Fruit fly (Drosophila melanogaster): ENCODE results near the gene Hsc70-4.

The Hsc70-4 gene

DNA sequence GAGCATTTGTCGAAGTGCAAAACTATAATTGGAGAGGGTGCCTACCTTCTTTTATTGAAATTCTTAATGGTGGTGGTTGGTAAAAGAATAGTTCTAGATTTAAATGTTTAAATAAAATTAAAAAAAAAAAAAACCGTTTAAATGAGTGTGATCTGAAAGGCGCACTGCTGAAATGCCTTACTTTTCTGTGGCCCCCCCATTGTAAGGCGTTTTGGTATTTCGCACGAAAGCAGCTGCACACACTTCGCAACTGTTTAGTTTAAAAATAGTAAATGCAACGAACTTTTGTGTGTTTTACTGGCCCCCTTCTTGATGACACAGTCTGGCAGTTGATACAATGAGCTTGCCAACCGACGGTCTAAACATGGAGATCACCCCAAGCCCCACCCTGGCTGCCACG lies 25.9 kb downstream of the Hsc70-4 start, which contains the start of the genes CG14864 and Zip88E (continued):
- TF ChIP-seq CG4404 (GFP tag; IDR thresholded peaks at IDR 0.05) (no peak), tll (GFP tag; optimal IDR thresholded peaks at IDR 0.05) (no peak), pros (GFP tag; optimal IDR thresholded peaks at IDR 0.05) (no peak), ara (GFP tag; IDR thresholded peaks at IDR 0.05) (no peak), al (GFP tag; IDR thresholded peaks at IDR 0.05) (no peak), CG13775 (GFP tag; optimal IDR thresholded peaks at IDR 0.05) (no peak), shn (GFP tag; optimal IDR thresholded peaks at IDR 0.05) (no peak), kni (GFP tag; optimal IDR thresholded peaks at IDR 0.05) (no peak), CG4360 (GFP tag; IDR thresholded peaks at IDR 0.05) (no peak), CG11456 (GFP tag; IDR thresholded peaks at IDR 0.05) (no peak), CG7556 (GFP tag; optimal IDR thresholded peaks at IDR 0.05) (no peak), NC2α (GFP tag; optimal IDR thresholded peaks at IDR 0.05) (no peak), CG8924 (tag; optimal IDR thresholded peaks at IDR 0.05) (no peak), CG14710 (tag; optimal IDR thresholded peaks at IDR 0.05) (peak; percentile 23), CG4730 (GFP tag; IDR thresholded peaks at IDR 0.05) (no peak), Hmx (GFP tag; optimal IDR thresholded peaks at IDR 0.05) (no peak)

DNA sequence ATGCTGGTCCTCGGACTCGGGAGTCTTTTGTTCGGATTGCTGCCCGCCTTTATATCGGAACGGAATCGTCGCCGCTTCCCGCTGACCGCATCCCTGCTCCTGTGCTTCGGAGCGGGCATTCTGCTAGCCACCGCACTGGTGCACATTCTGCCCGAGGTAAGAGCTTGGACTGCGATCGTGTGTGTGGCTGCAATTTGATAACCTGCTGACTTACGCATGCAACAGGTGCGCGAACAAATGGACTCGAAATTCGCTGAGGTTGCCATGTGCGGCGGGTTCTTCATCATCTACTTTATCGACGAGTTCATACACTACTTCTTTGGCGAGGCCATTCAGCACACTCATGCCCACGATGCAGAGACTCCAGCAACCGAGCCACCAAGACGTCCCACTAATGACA lies 26.4 kb downstream of the Hsc70-4 start:
- TF ChIP-seq p53 (GFP tag; optimal IDR thresholded peaks at IDR 0.05) = no peak
- TF ChIP-seq kah (GFP tag; optimal IDR thresholded peaks at IDR 0.05) = peak; percentile 71
- TF ChIP-seq CG34224 (GFP tag; IDR thresholded peaks at IDR 0.05; ENCODE audit: partially characterized antibody) = 0 out of 3 replicates have a peak, but pooled peaks have one; percentile 27

DNA sequence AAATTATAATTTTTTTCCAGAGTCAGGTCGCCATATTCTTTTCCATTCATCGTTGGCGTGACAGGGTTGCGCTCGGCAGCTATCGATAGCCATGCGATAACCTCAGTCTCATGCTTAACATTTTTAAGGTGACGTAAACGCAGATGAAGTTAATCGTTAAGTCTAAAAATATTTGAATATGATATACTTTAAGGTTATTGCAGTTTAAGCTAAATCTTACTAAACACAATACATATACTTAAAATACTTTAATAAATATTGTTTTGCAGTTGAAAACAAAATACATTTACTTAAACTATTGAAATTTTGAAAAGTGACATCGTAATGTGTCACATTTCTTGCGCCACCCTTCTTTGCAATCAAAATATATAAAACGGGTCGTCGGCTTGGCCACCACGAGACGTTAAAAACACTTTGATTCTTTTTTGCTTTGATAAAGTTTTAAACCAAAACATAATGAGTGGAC lies 32.7 kb downstream of the Hsc70-4 start, which contains the start of the genes Cp190 and CG4338:
Gene Cp190, minus strand, starts transcription at position 84 of the 466 bp plus-strand sequence.
Gene CG4338, plus strand, starts transcription at position 365 of the 466 bp plus-strand sequence.
- peak; percentile 89 for TF ChIP-seq CG9609 (GFP tag; optimal IDR thresholded peaks at IDR 0.05)
- peak; percentile 91 for TF ChIP-seq CG17612 (GFP tag; IDR thresholded peaks at IDR 0.05)
- peak; percentile 91 for TF ChIP-seq Lhr (GFP tag; optimal IDR thresholded peaks at IDR 0.05)
- peak; percentile 97 for TF ChIP-seq CG4404 (GFP tag; IDR thresholded peaks at IDR 0.05)
- peak; percentile 98 for TF ChIP-seq CG4328 (GFP tag; optimal IDR thresholded peaks at IDR 0.05)
- TF ChIP-seq slbo (GFP tag; IDR thresholded peaks at IDR 0.05) = peak; percentile 97
- TF ChIP-seq vfl (GFP tag; optimal IDR thresholded peaks at IDR 0.05) = peak; percentile 96
- TF ChIP-seq CG17568 (GFP tag; optimal IDR thresholded peaks at IDR 0.05) = peak; percentile 94
- TF ChIP-seq Sox100B (GFP tag; optimal IDR thresholded peaks at IDR 0.05) = peak; percentile 98
- TF ChIP-seq HmgZ (tag; optimal IDR thresholded peaks at IDR 0.05) = peak; percentile 99
- TF ChIP-seq CG34376 (GFP tag; optimal IDR thresholded peaks at IDR 0.05) = peak; percentile 98
- no peak for TF ChIP-seq Tbp (GFP tag; optimal IDR thresholded peaks at IDR 0.05)
- peak; percentile 98 for TF ChIP-seq CG10979 (tag; optimal IDR thresholded peaks at IDR 0.05)
- no peak for TF ChIP-seq hth (optimal IDR thresholded peaks at IDR 0.05)
- TF ChIP-seq Deaf1 (tag; optimal IDR thresholded peaks at IDR 0.05) = peak; percentile 88
- TF ChIP-seq CG30403 (GFP tag; optimal IDR thresholded peaks at IDR 0.05) = peak; percentile 99
- TF ChIP-seq CG18476 (GFP tag; optimal IDR thresholded peaks at IDR 0.05) = peak; percentile 98
- TF ChIP-seq CG31365 (tag; optimal IDR thresholded peaks at IDR 0.05) = peak; percentile 85
- peak; percentile 93 for TF ChIP-seq CG6683 (GFP tag; optimal IDR thresholded peaks at IDR 0.05)
- peak; percentile 37; the same call in 2 of the 3 replicates for TF ChIP-seq CG34224 (GFP tag; IDR thresholded peaks at IDR 0.05; ENCODE audit: partially characterized antibody)
- peak; percentile 78; the same call in 3 of the 4 replicates for TF ChIP-seq Dll (GFP tag; IDR thresholded peaks at IDR 0.05; ENCODE audit: partially characterized antibody)
- peak; percentile 99 for TF ChIP-seq CG12659 (GFP tag; optimal IDR thresholded peaks at IDR 0.05)
- peak; percentile 71 for TF ChIP-seq inv (GFP tag; IDR thresholded peaks at IDR 0.05; ENCODE audit: partially characterized antibody)
- TF ChIP-seq B-H1 (GFP tag; IDR thresholded peaks at IDR 0.05) = peak; percentile 91
- TF ChIP-seq fru (optimal IDR thresholded peaks at IDR 0.05) = no peak
- peak; percentile 84 for TF ChIP-seq CG8944 (GFP tag; optimal IDR thresholded peaks at IDR 0.05)
- peak; percentile 100 for TF ChIP-seq phol (tag; optimal IDR thresholded peaks at IDR 0.05)
- peak; percentile 94 for TF ChIP-seq ewg (GFP tag; optimal IDR thresholded peaks at IDR 0.05)
- TF ChIP-seq CG14965 (GFP tag; optimal IDR thresholded peaks at IDR 0.05; ENCODE audit: borderline replicate concordance) = no peak
- TF ChIP-seq CG6689 (GFP tag; IDR thresholded peaks at IDR 0.05) = peak; percentile 100
- TF ChIP-seq ro (GFP tag; IDR thresholded peaks at IDR 0.05) = peak; percentile 91
